Fruit fly (Drosophila melanogaster) whole organism, pupa: Measurements from ENCODE around the gene CG31650.

Experiments used
- CG14655 ChIP-seq: fragments of 200-800 bp; sonication (Bioruptor generic); optimal IDR thresholded peaks from 3 replicates; lab custom pipeline; 2017; ENCODE audit warnings: mild to moderate bottlenecking, missing biosample characterization, missing genetic modification reagents, missing genetic modification characterization
- CG32121 ChIP-seq: fragments of 200-800 bp; sonication (Bioruptor generic); IDR thresholded peaks from 2 replicates; pipeline ENCODE4 v1.3.6; 2022; ENCODE audit warnings: missing biosample characterization, missing genetic modification characterization
- CG34367 ChIP-seq: fragments of 200-800 bp; sonication (Bioruptor generic); optimal IDR thresholded peaks from 2 replicates; lab custom pipeline; 2018; ENCODE audit warnings: missing biosample characterization, mild to moderate bottlenecking, missing genetic modification characterization
- CG8159 ChIP-seq: fragments of 200-800 bp; sonication (Bioruptor generic); optimal IDR thresholded peaks from 3 replicates; lab custom pipeline; 2018; ENCODE audit warnings: missing biosample characterization, mild to moderate bottlenecking, missing genetic modification characterization, moderate library complexity

dm6 chr2L:5060515-5060914 is 16.0 kb upstream of the CG31650 start, which contains the start of gene qtc:
- TF ChIP-seq CG32121 (no peak), CG34367 (tag; lab: Kevin White, UChicago) (no peak), CG14655 (no peak), CG8159 (tag; lab: Kevin White, UChicago) (no peak)
